Worm (Caenorhabditis elegans): Measurements from ENCODE around the gene pals-16.

The pals-16 gene

ce11 chrIII:1384694-1385093 is 15.1 kb upstream of the pals-16 start:
- TF ChIP-seq ceh-31 (tag; optimal IDR thresholded peaks at IDR 0.05): no peak

DNA sequence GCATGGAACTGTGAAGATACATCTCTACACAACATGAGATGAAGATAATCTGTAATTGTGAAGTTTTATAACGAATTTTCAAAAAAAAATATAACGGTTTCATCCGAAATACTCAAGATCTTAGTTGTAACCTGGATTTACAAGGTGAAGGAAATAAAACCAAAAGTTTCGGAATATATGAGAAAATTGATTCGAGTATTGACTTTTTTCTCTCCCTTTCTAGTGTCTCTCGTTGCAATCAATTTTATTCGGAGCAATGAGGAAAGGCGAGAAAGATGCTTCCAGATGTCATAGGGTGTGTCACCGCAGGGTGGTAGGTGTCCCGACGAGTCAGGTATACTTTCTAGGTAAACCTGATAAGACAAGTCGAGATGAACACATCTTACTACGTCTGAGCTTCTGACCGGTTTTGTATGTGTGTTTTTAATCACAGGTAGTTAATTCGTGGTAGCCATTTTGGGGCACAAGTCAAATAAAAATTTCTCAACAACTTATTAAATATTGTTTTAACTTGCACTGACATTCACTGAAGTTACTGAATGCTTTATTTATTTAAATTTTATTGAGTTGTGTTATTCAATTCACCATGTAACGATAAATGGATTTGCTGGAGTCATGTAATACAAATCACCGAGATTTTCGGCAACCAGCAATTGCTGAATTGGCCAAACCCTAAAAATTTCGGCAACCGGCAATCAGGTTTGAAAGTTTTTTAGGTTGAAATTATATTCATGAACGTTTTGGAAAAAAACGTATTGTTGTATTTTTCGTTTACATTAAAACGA is 11.3 kb upstream of the pals-16 start, which contains the start of gene pals-20:
pals-20 (minus strand) TSS at position 51 of the 785 bp plus-strand sequence.
- no peak for TF ChIP-seq nfya-1 (tag; optimal IDR thresholded peaks at IDR 0.05)
- no peak for TF ChIP-seq ttx-3 (tag; optimal IDR thresholded peaks at IDR 0.05)

ce11 chrIII:1389988-1390387 is 9.8 kb upstream of the pals-16 start:
- TF ChIP-seq elt-2 (tag; optimal IDR thresholded peaks at IDR 0.05) (peak; percentile 86), hlh-13 (GFP tag; optimal IDR thresholded peaks at IDR 0.05) (no peak)

DNA sequence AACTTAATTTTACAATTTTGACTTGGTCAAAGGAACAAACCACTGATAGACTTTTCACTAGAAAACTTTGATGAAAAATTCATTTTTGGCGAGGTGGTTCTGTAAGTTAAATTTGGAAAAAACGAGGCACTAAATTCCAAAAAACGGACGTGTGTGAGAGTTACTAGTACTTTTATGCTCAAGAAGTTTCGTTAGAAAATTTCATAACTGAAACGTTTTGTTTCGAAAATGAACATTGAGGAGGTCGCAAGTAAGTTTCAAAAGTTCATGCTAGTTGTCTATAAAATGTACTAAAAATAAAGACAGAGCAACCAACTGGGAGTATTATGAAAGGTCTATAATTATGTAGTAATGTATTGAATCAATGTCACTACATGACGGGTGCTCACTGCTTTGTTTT is 8.0 kb upstream of the pals-16 start, which contains the start of gene pals-17:
pals-17 (minus strand) TSS at position 101 of the 400 bp plus-strand sequence.
- TF ChIP-seq hlh-30 (tag; optimal IDR thresholded peaks at IDR 0.05; ENCODE audit: insufficient read depth) (no peak), ceh-34 (tag; optimal IDR thresholded peaks at IDR 0.05) (no peak), sdc-2 (tag; optimal IDR thresholded peaks at IDR 0.05) (no peak), ceh-19 (GFP tag; optimal IDR thresholded peaks at IDR 0.05) (no peak), Y22D7AL.16 (tag; optimal IDR thresholded peaks at IDR 0.05) (no peak), ceh-14 (tag; optimal IDR thresholded peaks at IDR 0.05) (no peak), ceh-30 (tag; optimal IDR thresholded peaks at IDR 0.05) (no peak), rnt-1 (tag; optimal IDR thresholded peaks at IDR 0.05) (no peak)

DNA sequence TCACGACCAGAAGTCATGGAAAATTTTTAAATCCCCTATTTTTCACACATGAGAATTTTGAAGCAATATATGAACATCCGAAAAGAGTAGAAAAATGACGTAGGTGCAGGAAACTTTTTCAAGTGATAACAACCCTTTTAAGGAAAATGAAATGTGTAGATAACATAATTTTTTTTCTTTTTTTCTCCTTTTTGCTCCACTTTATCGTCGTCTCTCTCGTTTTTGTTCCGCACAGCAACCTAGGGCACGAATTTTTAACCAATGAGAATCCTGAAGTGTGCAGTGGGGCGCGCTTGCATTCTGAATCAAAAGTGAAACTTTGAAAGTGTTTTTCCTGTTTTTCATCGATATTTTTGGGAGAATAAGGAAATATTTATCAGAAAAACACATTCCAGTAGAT is 7.0 kb upstream of the pals-16 start:
- TF ChIP-seq sdc-2 (tag; optimal IDR thresholded peaks at IDR 0.05) (no peak), elt-4 (tag; optimal IDR thresholded peaks at IDR 0.05) (no peak), C08G9.2 (tag; optimal IDR thresholded peaks at IDR 0.05) (no peak), elt-2 (tag; optimal IDR thresholded peaks at IDR 0.05) (peak; percentile 65), fkh-10 (GFP tag; optimal IDR thresholded peaks at IDR 0.05) (no peak), lin-11 (tag; optimal IDR thresholded peaks at IDR 0.05) (no peak)

- TF ChIP-seq ztf-16 (tag; optimal IDR thresholded peaks at IDR 0.05) (no peak), lin-11 (tag; optimal IDR thresholded peaks at IDR 0.05) (no peak), syd-9 (tag; optimal IDR thresholded peaks at IDR 0.05) (no peak), pha-2 (tag; optimal IDR thresholded peaks at IDR 0.05) (no peak)
Measured at ce11 chrIII:1395355-1395754, 4.4 kb upstream of the pals-16 start.

ce11 chrIII:1398183-1398582 is 1.6 kb upstream of the pals-16 start:
- TF ChIP-seq pha-2 (tag; optimal IDR thresholded peaks at IDR 0.05) (no peak), elt-2 (tag; optimal IDR thresholded peaks at IDR 0.05) (peak; percentile 63)

DNA sequence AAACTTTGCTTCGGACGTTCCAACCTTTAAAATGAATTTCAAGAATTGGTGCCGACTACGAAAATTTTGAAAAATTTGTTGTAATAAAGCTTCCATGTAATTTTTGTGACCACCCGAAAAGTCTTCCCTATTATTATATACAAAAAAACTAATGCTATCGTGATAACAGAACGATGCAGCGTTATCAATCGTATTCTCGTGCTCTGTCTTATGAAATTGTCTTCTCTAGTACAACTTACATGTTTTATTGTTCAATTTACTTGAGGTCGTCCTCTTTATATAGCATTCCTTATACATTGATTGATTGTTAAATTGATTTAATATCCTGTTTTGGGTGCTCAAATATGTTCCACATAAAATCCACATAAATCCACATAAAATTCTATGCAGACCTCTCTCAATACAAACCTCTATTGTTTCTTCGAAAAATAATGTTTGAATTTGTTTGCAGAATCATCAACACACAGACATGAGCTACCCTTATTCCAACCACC is 1.8 kb downstream of the pals-16 start, which contains the start of gene pals-19:
pals-19 (plus strand) TSS at position 444 of the 494 bp plus-strand sequence.
- TF ChIP-seq lin-11 (tag; optimal IDR thresholded peaks at IDR 0.05) (no peak), fax-1 (tag; optimal IDR thresholded peaks at IDR 0.05) (no peak), ama-1 (optimal IDR thresholded peaks at IDR 0.05) (no peak), zip-5 (tag; optimal IDR thresholded peaks at IDR 0.05) (no peak), ceh-30 (tag; optimal IDR thresholded peaks at IDR 0.05) (no peak), C08G9.2 (tag; optimal IDR thresholded peaks at IDR 0.05) (no peak), sdc-2 (tag; optimal IDR thresholded peaks at IDR 0.05) (no peak), npax-4 (tag; optimal IDR thresholded peaks at IDR 0.05) (no peak), dve-1 (tag; optimal IDR thresholded peaks at IDR 0.05) (no peak)
